Worm (Caenorhabditis elegans): ENCODE measurements around the gene ZK616.3.

Gene ZK616.3

DNA sequence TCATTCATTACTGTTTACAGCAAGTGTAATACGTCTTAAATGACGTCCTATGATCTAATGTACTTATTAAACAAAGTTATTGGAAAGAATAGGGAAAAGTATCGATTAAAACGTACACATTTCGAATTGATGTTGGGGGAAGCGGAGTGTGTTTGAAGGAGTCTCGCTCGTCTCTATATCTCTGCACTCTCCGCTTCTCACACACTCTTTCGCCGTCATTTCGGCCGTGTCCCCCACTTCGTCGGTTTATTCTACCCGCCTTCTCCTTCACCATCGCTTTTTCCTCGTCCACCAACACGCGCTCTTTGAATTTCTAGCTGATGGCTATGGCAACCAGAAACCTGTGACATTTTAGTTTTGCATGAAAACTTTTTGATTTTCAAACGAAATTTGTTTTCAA, 28.0 kb upstream of the ZK616.3 start (continued):
- TF ChIP-seq ama-1 (optimal IDR thresholded peaks at IDR 0.05) (no peak), hlh-15 (tag; optimal IDR thresholded peaks at IDR 0.05) (no peak), unc-3 (GFP tag; conservative IDR thresholded peaks at IDR 0.05) (no peak), unc-3 (tag; optimal IDR thresholded peaks at IDR 0.05) (no peak), syd-9 (tag; optimal IDR thresholded peaks at IDR 0.05) (peak; percentile 13), ceh-31 (tag; optimal IDR thresholded peaks at IDR 0.05) (peak; percentile 41), nfya-1 (tag; optimal IDR thresholded peaks at IDR 0.05) (peak; percentile 47), lim-6 (tag; optimal IDR thresholded peaks at IDR 0.05) (no peak), dmd-4 (tag; optimal IDR thresholded peaks at IDR 0.05; ENCODE audit: borderline replicate concordance) (no peak)

DNA sequence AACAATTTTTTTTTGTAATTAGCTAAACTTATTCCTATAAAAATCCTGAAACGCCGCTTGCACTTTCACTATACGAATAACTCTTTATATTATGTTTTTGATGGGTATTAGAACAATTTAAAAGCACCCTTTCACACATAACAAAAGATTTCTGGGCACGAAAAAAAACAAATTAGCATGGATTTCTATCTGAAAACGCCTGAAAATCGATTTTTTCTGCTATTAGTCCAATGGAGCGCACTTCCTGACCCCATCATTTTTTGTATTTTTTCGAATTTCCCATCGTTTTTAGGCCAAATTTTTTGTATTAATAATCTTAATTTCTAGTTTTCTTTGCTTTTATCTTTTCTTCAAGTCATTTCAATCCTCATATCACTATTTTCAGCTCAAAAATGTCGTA, 27.5 kb upstream of the ZK616.3 start, which contains the start of gene F41H10.3:
TSS of gene F41H10.3 (plus strand) at position 388 of the 400 bp plus-strand sequence.
- TF ChIP-seq ceh-48 (tag; optimal IDR thresholded peaks at IDR 0.05), result peak; percentile 18
- no peak for TF ChIP-seq K09A11.1 (tag; optimal IDR thresholded peaks at IDR 0.05; ENCODE audit: insufficient read depth)
- no peak for TF ChIP-seq che-1 (tag; optimal IDR thresholded peaks at IDR 0.05)
- no peak for TF ChIP-seq C38D4.7 (GFP tag; optimal IDR thresholded peaks at IDR 0.05)
- TF ChIP-seq fkh-10 (GFP tag; optimal IDR thresholded peaks at IDR 0.05), result no peak
- TF ChIP-seq nhr-11 (tag; optimal IDR thresholded peaks at IDR 0.05), result no peak
- TF ChIP-seq hlh-30 (tag; optimal IDR thresholded peaks at IDR 0.05; ENCODE audit: insufficient read depth), result no peak
- no peak for TF ChIP-seq dve-1 (tag; optimal IDR thresholded peaks at IDR 0.05)
- no peak for TF ChIP-seq ceh-2 (tag; optimal IDR thresholded peaks at IDR 0.05)

DNA sequence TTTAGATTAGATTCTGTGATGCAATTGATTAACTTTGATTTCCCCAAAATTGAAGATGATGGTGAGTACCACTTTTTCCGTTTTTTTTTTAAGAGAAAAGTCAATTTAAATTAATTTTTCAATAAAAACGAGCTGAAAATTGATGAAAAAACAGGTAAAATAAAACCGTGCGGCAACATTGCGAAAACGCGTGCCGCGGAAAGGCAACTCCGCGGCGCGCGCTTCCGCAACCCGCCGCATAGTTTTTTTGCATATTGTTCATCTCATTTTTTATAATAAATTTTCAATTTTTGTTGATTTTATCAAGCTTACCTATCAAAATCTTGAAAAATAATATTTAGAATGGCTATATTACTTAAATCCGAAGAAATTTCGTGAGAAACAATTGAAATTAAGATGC, 26.0 kb upstream of the ZK616.3 start:
- TF ChIP-seq tbx-2 (tag; optimal IDR thresholded peaks at IDR 0.05) (peak; percentile 50), ztf-16 (tag; optimal IDR thresholded peaks at IDR 0.05) (peak; percentile 21), hlh-30 (tag; optimal IDR thresholded peaks at IDR 0.05; ENCODE audit: insufficient read depth) (no peak), elt-4 (tag; optimal IDR thresholded peaks at IDR 0.05) (no peak), Y22D7AL.16 (tag; optimal IDR thresholded peaks at IDR 0.05) (no peak), F13H6.1 (tag; optimal IDR thresholded peaks at IDR 0.05) (no peak), ref-2 (tag; optimal IDR thresholded peaks at IDR 0.05) (peak; percentile 20), ceh-31 (tag; optimal IDR thresholded peaks at IDR 0.05) (peak; percentile 47), ceh-34 (tag; optimal IDR thresholded peaks at IDR 0.05) (peak; percentile 71), lim-6 (tag; optimal IDR thresholded peaks at IDR 0.05) (no peak), ceh-48 (tag; optimal IDR thresholded peaks at IDR 0.05) (no peak), pat-9 (tag; optimal IDR thresholded peaks at IDR 0.05) (peak; percentile 52), zip-5 (tag; optimal IDR thresholded peaks at IDR 0.05) (peak; percentile 52), ceh-9 (tag; optimal IDR thresholded peaks at IDR 0.05) (no peak), K09A11.1 (tag; optimal IDR thresholded peaks at IDR 0.05; ENCODE audit: insufficient read depth) (peak; percentile 65), ceh-19 (GFP tag; optimal IDR thresholded peaks at IDR 0.05) (no peak), mec-3 (tag; optimal IDR thresholded peaks at IDR 0.05; ENCODE audit: borderline replicate concordance) (no peak), hlh-15 (tag; optimal IDR thresholded peaks at IDR 0.05) (peak; percentile 14), syd-9 (tag; optimal IDR thresholded peaks at IDR 0.05) (no peak), fkh-6 (tag; optimal IDR thresholded peaks at IDR 0.05) (no peak), C38D4.7 (GFP tag; optimal IDR thresholded peaks at IDR 0.05) (peak; percentile 1), pqm-1 (tag; optimal IDR thresholded peaks at IDR 0.05) (no peak), lin-11 (tag; optimal IDR thresholded peaks at IDR 0.05) (no peak), pag-3 (tag; optimal IDR thresholded peaks at IDR 0.05; ENCODE audit: borderline replicate concordance) (no peak), rnt-1 (tag; optimal IDR thresholded peaks at IDR 0.05) (no peak), madf-2 (tag; optimal IDR thresholded peaks at IDR 0.05) (no peak), dmd-4 (tag; optimal IDR thresholded peaks at IDR 0.05; ENCODE audit: borderline replicate concordance) (no peak), K02D7.2 (tag; optimal IDR thresholded peaks at IDR 0.05) (peak; percentile 25), elt-2 (tag; optimal IDR thresholded peaks at IDR 0.05) (peak; percentile 76), pha-2 (tag; optimal IDR thresholded peaks at IDR 0.05) (peak; percentile 41), hlh-8 (tag; optimal IDR thresholded peaks at IDR 0.05) (no peak), eyg-1 (tag; optimal IDR thresholded peaks at IDR 0.05) (no peak), ceh-2 (tag; optimal IDR thresholded peaks at IDR 0.05) (peak; percentile 43), nfya-1 (tag; optimal IDR thresholded peaks at IDR 0.05) (peak; percentile 49), hlh-13 (GFP tag; optimal IDR thresholded peaks at IDR 0.05) (no peak), npax-4 (tag; optimal IDR thresholded peaks at IDR 0.05) (no peak), sox-4 (tag; optimal IDR thresholded peaks at IDR 0.05) (peak; percentile 44), sox-2 (GFP tag; IDR thresholded peaks at IDR 0.05) (no peak), ceh-30 (tag; optimal IDR thresholded peaks at IDR 0.05) (no peak), nhr-11 (tag; optimal IDR thresholded peaks at IDR 0.05) (no peak), ceh-18 (tag; optimal IDR thresholded peaks at IDR 0.05) (no peak), unc-3 (GFP tag; conservative IDR thresholded peaks at IDR 0.05) (no peak), unc-3 (tag; optimal IDR thresholded peaks at IDR 0.05) (peak; percentile 22)
